Fruit fly (Drosophila melanogaster) whole organism, embryonic: ENCODE data around the gene Oatp33Eb.

ENCODE experiments used
- Asciz ChIP-seq: fragments of 200-800 bp; sonication (Bioruptor generic); optimal IDR thresholded peaks from 2 replicates; lab custom pipeline; 2017; ENCODE audit warnings: missing biosample characterization, mild to moderate bottlenecking, missing genetic modification characterization, missing genetic modification reagents
- CG11398 ChIP-seq: fragments of 200-800 bp; sonication (Bioruptor generic); optimal IDR thresholded peaks from 2 replicates; lab custom pipeline; 2016; ENCODE audit warnings: missing biosample characterization, missing genetic modification characterization
- CG12155 ChIP-seq: fragments of 200-800 bp; sonication (Bioruptor generic); optimal IDR thresholded peaks from 3 replicates; lab custom pipeline; 2016; ENCODE audit warnings: missing biosample characterization, missing genetic modification characterization
- CG1233 ChIP-seq: fragments of 200-800 bp; sonication (Bioruptor generic); optimal IDR thresholded peaks from 4 replicates; lab custom pipeline; 2018; ENCODE audit warnings: missing biosample characterization, mild to moderate bottlenecking, missing genetic modification characterization
- CG13296 ChIP-seq: fragments of 200-800 bp; sonication (Bioruptor generic); optimal IDR thresholded peaks from 3 replicates; lab custom pipeline; 2018; ENCODE audit warnings: missing biosample characterization, mild to moderate bottlenecking, missing genetic modification characterization
- CG15696 ChIP-seq: fragments of 200-800 bp; sonication (Bioruptor generic); optimal IDR thresholded peaks from 2 replicates; lab custom pipeline; 2019; ENCODE audit warnings: missing biosample characterization, mild to moderate bottlenecking, missing genetic modification characterization, moderate library complexity
- CG1603 ChIP-seq: fragments of 200-800 bp; sonication (Bioruptor generic); optimal IDR thresholded peaks from 2 replicates; lab custom pipeline; 2019; ENCODE audit warnings: missing biosample characterization, mild to moderate bottlenecking, missing genetic modification characterization, moderate library complexity
- CG17328 ChIP-seq: fragments of 200-800 bp; sonication (Bioruptor generic); IDR thresholded peaks from 2 replicates; pipeline ENCODE4 v1.3.6; 2022; ENCODE audit warnings: missing biosample characterization, missing genetic modification characterization
- CG17568 ChIP-seq: fragments of 200-800 bp; sonication (Bioruptor generic); optimal IDR thresholded peaks from 2 replicates; lab custom pipeline; 2018; ENCODE audit warnings: missing biosample characterization, mild to moderate bottlenecking, missing genetic modification characterization, moderate library complexity
- CG17612 ChIP-seq: fragments of 200-800 bp; sonication (Bioruptor generic); IDR thresholded peaks from 2 replicates; pipeline ENCODE4 v1.3.6; 2022; ENCODE audit warnings: missing biosample characterization, missing genetic modification characterization
- CG17829 ChIP-seq: fragments of 200-800 bp; optimal IDR thresholded peaks from 2 replicates; lab custom pipeline; 2019; ENCODE audit warnings: missing biosample characterization, mild to moderate bottlenecking, missing genetic modification characterization, moderate library complexity
- CG18599 ChIP-seq: fragments of 200-800 bp; sonication (Bioruptor generic); optimal IDR thresholded peaks from 3 replicates; lab custom pipeline; 2017; ENCODE audit warnings: missing biosample characterization, missing genetic modification characterization, mild to moderate bottlenecking, moderate library complexity, missing genetic modification reagents
- CG3065 ChIP-seq: fragments of 200-800 bp; sonication (Bioruptor generic); optimal IDR thresholded peaks from 2 replicates; lab custom pipeline; 2016; ENCODE audit warnings: missing biosample characterization, missing genetic modification characterization
- CG31224 ChIP-seq: fragments of 200-800 bp; sonication (Bioruptor generic); IDR thresholded peaks from 2 replicates; pipeline ENCODE4 v1.3.6; 2022; ENCODE audit warnings: missing biosample characterization, missing genetic modification characterization
- CG31365 ChIP-seq: fragments of 200-800 bp; sonication (Bioruptor generic); optimal IDR thresholded peaks from 2 replicates; lab custom pipeline; 2018; ENCODE audit warnings: missing biosample characterization, mild to moderate bottlenecking, missing genetic modification characterization
- CG3407 ChIP-seq: fragments of 200-800 bp; sonication (Bioruptor generic); optimal IDR thresholded peaks from 2 replicates; lab custom pipeline; 2018; ENCODE audit warnings: missing biosample characterization, mild to moderate bottlenecking, missing genetic modification characterization
- CG6683 ChIP-seq: fragments of 200-800 bp; sonication (Bioruptor generic); optimal IDR thresholded peaks from 2 replicates; lab custom pipeline; 2017; ENCODE audit warnings: missing biosample characterization, mild to moderate bottlenecking, missing genetic modification characterization, missing genetic modification reagents
- CG6791 ChIP-seq: fragments of 200-800 bp; sonication (Bioruptor generic); IDR thresholded peaks from 3 replicates; pipeline ENCODE4 v1.3.6; 2022; ENCODE audit warnings: missing biosample characterization, missing genetic modification characterization; ENCODE audit not compliant: partially characterized antibody
- CG7839 ChIP-seq: fragments of 200-800 bp; sonication (Bioruptor generic); optimal IDR thresholded peaks from 3 replicates; lab custom pipeline; 2018; ENCODE audit warnings: missing biosample characterization, mild to moderate bottlenecking, missing genetic modification characterization, moderate library complexity
- CG7928 ChIP-seq: fragments of 200-800 bp; sonication (Bioruptor generic); optimal IDR thresholded peaks from 2 replicates; lab custom pipeline; 2017; ENCODE audit warnings: missing biosample characterization, mild to moderate bottlenecking, missing genetic modification characterization
- CG7987 ChIP-seq: fragments of 200-800 bp; sonication (Bioruptor generic); optimal IDR thresholded peaks from 2 replicates; lab custom pipeline; 2018; ENCODE audit warnings: missing biosample characterization, mild to moderate bottlenecking, missing genetic modification characterization, moderate library complexity
- CG9437 ChIP-seq: fragments of 200-800 bp; sonication (Bioruptor generic); optimal IDR thresholded peaks from 2 replicates; lab custom pipeline; 2018; ENCODE audit warnings: missing biosample characterization, mild to moderate bottlenecking, missing genetic modification characterization
- Drgx ChIP-seq: fragments of 200-800 bp; sonication (Bioruptor generic); IDR thresholded peaks from 2 replicates; pipeline ENCODE4 v1.3.6; 2022; ENCODE audit warnings: missing biosample characterization, missing genetic modification characterization
- Fer3 ChIP-seq: fragments of 200-800 bp; sonication (Bioruptor generic); optimal IDR thresholded peaks from 2 replicates; lab custom pipeline; 2018; ENCODE audit warnings: missing biosample characterization, mild to moderate bottlenecking, missing genetic modification characterization, moderate library complexity
- Hand ChIP-seq: fragments of 200-800 bp; sonication (Bioruptor generic); optimal IDR thresholded peaks from 2 replicates; lab custom pipeline; 2017; ENCODE audit warnings: mild to moderate bottlenecking, missing biosample characterization, missing genetic modification reagents, missing genetic modification characterization
- Meics ChIP-seq: fragments of 200-800 bp; sonication (Bioruptor generic); optimal IDR thresholded peaks from 2 replicates; lab custom pipeline; 2017; ENCODE audit warnings: missing biosample characterization, mild to moderate bottlenecking, missing genetic modification characterization
- Pdp1 ChIP-seq, 2 experiments: fragments of 200-800 bp; sonication (Bioruptor generic); optimal IDR thresholded peaks; 3 replicates each; lab custom pipeline; 2016; ENCODE audit warnings: missing biosample characterization in 2 of 2, missing genetic modification characterization in 2 of 2, mild to moderate bottlenecking in 1 of 2, moderate library complexity in 1 of 2
- Ravus ChIP-seq: fragments of 200-800 bp; sonication (Bioruptor generic); IDR thresholded peaks from 2 replicates; pipeline ENCODE4 v1.3.6; 2022; ENCODE audit warnings: missing biosample characterization, missing genetic modification characterization
- Rfx ChIP-seq: fragments of 200-800 bp; sonication (Bioruptor generic); IDR thresholded peaks from 2 replicates; pipeline ENCODE4 v1.3.6; 2022; ENCODE audit warnings: missing biosample characterization, missing genetic modification characterization
- Trl ChIP-seq, 3 experiments: fragments of >200 bp in 2 of 3; fragments of 200-800 bp in 1 of 3; sonication (Bioruptor generic) in 1 of 3; optimal IDR thresholded peaks; 2 replicates in 1 of 3; 3 replicates in 2 of 3; lab custom pipeline; 2016 to 2017; ENCODE audit warnings: missing biosample characterization in 1 of 3, missing genetic modification characterization in 1 of 3
- br ChIP-seq: fragments of >200 bp; optimal IDR thresholded peaks from 2 replicates; lab custom pipeline; 2017
- cas ChIP-seq: fragments of 200-800 bp; sonication (Bioruptor generic); IDR thresholded peaks from 2 replicates; pipeline ENCODE4 v1.3.6; 2022; ENCODE audit warnings: missing biosample characterization, missing genetic modification characterization
- caup ChIP-seq: fragments of 200-800 bp; sonication (Bioruptor generic); optimal IDR thresholded peaks from 3 replicates; lab custom pipeline; 2017; ENCODE audit warnings: missing biosample characterization, mild to moderate bottlenecking, missing genetic modification characterization, moderate library complexity; ENCODE audit not compliant: severe bottlenecking
- chm ChIP-seq: fragments of 200-800 bp; sonication (Bioruptor generic); IDR thresholded peaks from 2 replicates; pipeline ENCODE4 v1.3.6; 2022; ENCODE audit warnings: missing biosample characterization, missing genetic modification characterization
- dm ChIP-seq: fragments of 200-800 bp; sonication (Bioruptor generic); optimal IDR thresholded peaks from 3 replicates; lab custom pipeline; 2016; ENCODE audit warnings: missing biosample characterization, missing genetic modification characterization
- dmrt99B ChIP-seq: fragments of 200-800 bp; sonication (Bioruptor generic); optimal IDR thresholded peaks from 2 replicates; lab custom pipeline; 2018; ENCODE audit warnings: missing biosample characterization, mild to moderate bottlenecking, missing genetic modification characterization, moderate library complexity
- grau ChIP-seq: fragments of 200-800 bp; optimal IDR thresholded peaks from 3 replicates; lab custom pipeline; 2019; ENCODE audit warnings: missing biosample characterization, mild to moderate bottlenecking, missing genetic modification characterization, moderate library complexity
- hth ChIP-seq: fragments of >200 bp; optimal IDR thresholded peaks from 2 replicates; lab custom pipeline; 2017; ENCODE audit warnings: inconsistent platforms
- lab ChIP-seq: fragments of 200-800 bp; sonication (Bioruptor generic); optimal IDR thresholded peaks from 3 replicates; lab custom pipeline; 2017; ENCODE audit warnings: missing biosample characterization, missing genetic modification characterization, mild to moderate bottlenecking, moderate library complexity, missing genetic modification reagents
- lbe ChIP-seq: fragments of 200-800 bp; sonication (Bioruptor generic); optimal IDR thresholded peaks from 2 replicates; lab custom pipeline; 2016; ENCODE audit warnings: missing biosample characterization, mild to moderate bottlenecking, missing genetic modification characterization
- mirr ChIP-seq: fragments of 200-800 bp; sonication (Bioruptor generic); optimal IDR thresholded peaks from 3 replicates; lab custom pipeline; 2018; ENCODE audit warnings: missing biosample characterization, mild to moderate bottlenecking, missing genetic modification characterization
- nerfin-1 ChIP-seq: fragments of 200-800 bp; sonication (Bioruptor generic); optimal IDR thresholded peaks from 3 replicates; lab custom pipeline; 2019; ENCODE audit warnings: missing biosample characterization, mild to moderate bottlenecking, missing genetic modification characterization, moderate library complexity
- row ChIP-seq: fragments of 200-800 bp; sonication (Bioruptor generic); IDR thresholded peaks from 3 replicates; pipeline ENCODE4 v1.3.6; 2022; ENCODE audit warnings: missing biosample characterization, missing genetic modification characterization
- sens-2 ChIP-seq: fragments of 200-800 bp; sonication (Bioruptor generic); IDR thresholded peaks from 2 replicates; pipeline ENCODE4 v1.3.6; 2022; ENCODE audit warnings: missing biosample characterization, missing genetic modification characterization
- sim ChIP-seq: fragments of 200-800 bp; sonication (Bioruptor generic); IDR thresholded peaks from 2 replicates; pipeline ENCODE4 v1.3.6; 2022; ENCODE audit warnings: missing biosample characterization, missing genetic modification characterization
- slou ChIP-seq: fragments of 200-800 bp; sonication (Bioruptor generic); optimal IDR thresholded peaks from 3 replicates; lab custom pipeline; 2016; ENCODE audit warnings: missing biosample characterization, missing genetic modification characterization
- sug ChIP-seq: fragments of 200-800 bp; optimal IDR thresholded peaks from 2 replicates; lab custom pipeline; 2019; ENCODE audit warnings: missing biosample characterization, mild to moderate bottlenecking, missing genetic modification characterization, moderate library complexity
- unpg ChIP-seq: fragments of 200-800 bp; sonication (Bioruptor generic); optimal IDR thresholded peaks from 3 replicates; lab custom pipeline; 2018; ENCODE audit warnings: missing biosample characterization, mild to moderate bottlenecking, missing genetic modification characterization, moderate library complexity
- vfl ChIP-seq: fragments of 200-800 bp; sonication (Bioruptor generic); optimal IDR thresholded peaks from 2 replicates; lab custom pipeline; 2016; ENCODE audit warnings: missing biosample characterization, missing genetic modification characterization
- wek ChIP-seq: fragments of 200-800 bp; sonication (Bioruptor generic); optimal IDR thresholded peaks from 3 replicates; lab custom pipeline; 2018; ENCODE audit warnings: missing biosample characterization, mild to moderate bottlenecking, missing genetic modification characterization, moderate library complexity

Oatp33Eb gene

dm6 chr2L:12475308-12475707 is 27.0 kb downstream of the Oatp33Eb start (continued):
- TF ChIP-seq Rfx (GFP tag; lab: Robert Waterston, UW) = peak; percentile 28; the same call in 1 of the 2 replicates
- TF ChIP-seq chm = peak; percentile 27; the same call in 1 of the 2 replicates
- TF ChIP-seq nerfin-1 (tag; lab: Kevin White, UChicago) = no peak
- no peak for TF ChIP-seq CG3065 (GFP tag; lab: Kevin White, UChicago)
- peak; percentile 82 for TF ChIP-seq lbe
- TF ChIP-seq Drgx (GFP tag; lab: Robert Waterston, UW) = no peak
- no peak for TF ChIP-seq CG1603
- peak; percentile 15 for TF ChIP-seq CG1233 (GFP tag; lab: Kevin White, UChicago)
- TF ChIP-seq CG7839 (tag; lab: Kevin White, UChicago) = peak; percentile 26
- no peak for TF ChIP-seq CG6791
- peak; percentile 7 for TF ChIP-seq CG15696 (tag; lab: Kevin White, UChicago)
- TF ChIP-seq sim (GFP tag; lab: Robert Waterston, UW) = 0 out of 2 replicates have a peak, but pooled peaks have one; percentile 16
- TF ChIP-seq sug (tag; lab: Kevin White, UChicago) = peak; percentile 78
- no peak for TF ChIP-seq br (lab: Kevin White, UChicago)
- peak; percentile 83 for TF ChIP-seq CG13296
- peak; percentile 53 for TF ChIP-seq CG18599
- peak; percentile 91 for TF ChIP-seq CG31224 (GFP tag; lab: Robert Waterston, UW)
- TF ChIP-seq Hand (GFP tag; lab: Kevin White, UChicago) = peak; percentile 7
- TF ChIP-seq Ravus (GFP tag; lab: Robert Waterston, UW) = no peak
- peak; percentile 59 for TF ChIP-seq Fer3 (tag; lab: Kevin White, UChicago)
- TF ChIP-seq grau (tag; lab: Kevin White, UChicago) = peak; percentile 24
- TF ChIP-seq mirr = peak; percentile 76
- peak; percentile 59 for TF ChIP-seq caup
- TF ChIP-seq Pdp1 (GFP tag; optimal IDR thresholded peaks at IDR 0.05; lab: Kevin White, UChicago) = peak in 1 of 2 experiments; percentile 39
- TF ChIP-seq CG12155 (GFP tag; lab: Kevin White, UChicago) = no peak
- TF ChIP-seq CG3407 (GFP tag; lab: Kevin White, UChicago) = peak; percentile 11
- 0 out of 2 replicates have a peak, but pooled peaks have one; percentile 5 for TF ChIP-seq CG17612 (GFP tag; lab: Robert Waterston, UW)
- TF ChIP-seq Trl (optimal IDR thresholded peaks at IDR 0.05; lab: Kevin White, UChicago) = no peak
- no peak for TF ChIP-seq Trl (GFP tag; optimal IDR thresholded peaks at IDR 0.05; lab: Kevin White, UChicago)
- TF ChIP-seq CG31365 (tag; lab: Kevin White, UChicago) = peak; percentile 5
- peak; percentile 15 for TF ChIP-seq dmrt99B
- TF ChIP-seq Meics (GFP tag; lab: Kevin White, UChicago) = peak; percentile 56
- TF ChIP-seq Asciz (GFP tag; lab: Kevin White, UChicago) = peak; percentile 12
- TF ChIP-seq hth (lab: Kevin White, UChicago) = no peak
- peak; percentile 5 for TF ChIP-seq CG6683
- TF ChIP-seq CG17829 (tag; lab: Kevin White, UChicago) = no peak
- peak; percentile 18; the same call in 1 of the 2 replicates for TF ChIP-seq sens-2
- no peak for TF ChIP-seq wek (GFP tag; lab: Kevin White, UChicago)
- no peak for TF ChIP-seq cas
- peak; percentile 82 for TF ChIP-seq CG7987 (GFP tag; lab: Kevin White, UChicago)
- peak; percentile 64 for TF ChIP-seq CG17568
- TF ChIP-seq unpg (GFP tag; lab: Kevin White, UChicago) = peak; percentile 47
- no peak for TF ChIP-seq CG9437 (GFP tag; lab: Kevin White, UChicago)
- no peak for TF ChIP-seq row (GFP tag; lab: Robert Waterston, UW)
- peak; percentile 12 for TF ChIP-seq CG7928 (GFP tag; lab: Kevin White, UChicago)
- TF ChIP-seq lab = peak; percentile 83
- peak; percentile 19 for TF ChIP-seq vfl (GFP tag; lab: Kevin White, UChicago)
- TF ChIP-seq CG17328 (GFP tag; lab: Robert Waterston, UW) = no peak
- no peak for TF ChIP-seq dm
- TF ChIP-seq CG11398 = peak; percentile 17
- no peak for TF ChIP-seq slou (GFP tag; lab: Kevin White, UChicago)
